Fruit fly (Drosophila melanogaster): Measurements from ENCODE around the gene Ir94b.

Gene Ir94b

DNA sequence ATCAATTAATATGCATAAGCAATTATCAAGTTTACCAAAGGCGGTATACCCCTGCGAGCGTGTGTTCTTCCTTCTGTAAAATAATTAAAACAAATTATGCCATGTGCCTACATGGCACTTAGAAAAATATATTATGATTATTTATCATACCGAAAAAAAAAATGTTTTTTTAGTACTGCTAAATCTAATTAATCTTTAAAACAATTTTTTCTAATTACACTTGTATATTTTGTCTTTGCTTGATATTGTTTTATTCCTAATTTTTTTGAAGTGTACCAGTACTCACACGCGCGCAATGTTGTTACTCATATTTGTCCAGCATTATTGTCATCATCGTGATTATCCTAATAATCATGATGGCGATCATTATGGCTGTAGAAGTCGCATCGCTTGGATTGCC lies 6.3 kb upstream of the Ir94b start (continued):
- TF ChIP-seq Chrac-16 (GFP tag; optimal IDR thresholded peaks at IDR 0.05) = no peak
- no peak for TF ChIP-seq pzg (GFP tag; optimal IDR thresholded peaks at IDR 0.05)
- TF ChIP-seq Elba2 (GFP tag; optimal IDR thresholded peaks at IDR 0.05) = no peak
- TF ChIP-seq run (tag; optimal IDR thresholded peaks at IDR 0.05) = no peak
- TF ChIP-seq crc (GFP tag; optimal IDR thresholded peaks at IDR 0.05) = no peak
- TF ChIP-seq CG12942 (GFP tag; optimal IDR thresholded peaks at IDR 0.05) = no peak
- TF ChIP-seq CG7372 (GFP tag; IDR thresholded peaks at IDR 0.05) = no peak
- TF ChIP-seq CG6813 (GFP tag; optimal IDR thresholded peaks at IDR 0.05) = no peak
- no peak for TF ChIP-seq stwl (tag; optimal IDR thresholded peaks at IDR 0.05)
- peak in 1 of 2 experiments; percentile 24 for TF ChIP-seq Hr51 (GFP tag; optimal IDR thresholded peaks at IDR 0.05)
- TF ChIP-seq cg (GFP tag; optimal IDR thresholded peaks at IDR 0.05) = no peak
- no peak for TF ChIP-seq chn (GFP tag; optimal IDR thresholded peaks at IDR 0.05)
- TF ChIP-seq MBD-R2 (GFP tag; IDR thresholded peaks at IDR 0.05) = no peak
- no peak for TF ChIP-seq CG11696 (GFP tag; IDR thresholded peaks at IDR 0.05)
- TF ChIP-seq HmgD (GFP tag; optimal IDR thresholded peaks at IDR 0.05) = no peak
- TF ChIP-seq CG10147 (GFP tag; optimal IDR thresholded peaks at IDR 0.05) = no peak
- TF ChIP-seq CG42726 (GFP tag; IDR thresholded peaks at IDR 0.05; ENCODE audit: partially characterized antibody) = no peak
- TF ChIP-seq NFAT (GFP tag; IDR thresholded peaks at IDR 0.05) = no peak
- TF ChIP-seq HLH3B (GFP tag; IDR thresholded peaks at IDR 0.05) = no peak
- TF ChIP-seq CG9727 (GFP tag; optimal IDR thresholded peaks at IDR 0.05) = peak; percentile 7
- no peak for TF ChIP-seq CG4282 (GFP tag; optimal IDR thresholded peaks at IDR 0.05)
- no peak for TF ChIP-seq CG16813 (GFP tag; IDR thresholded peaks at IDR 0.05; ENCODE audit: partially characterized antibody)
- no peak for TF ChIP-seq Dbx (GFP tag; IDR thresholded peaks at IDR 0.05)
- no peak for TF ChIP-seq chm (GFP tag; IDR thresholded peaks at IDR 0.05)
- peak; percentile 31 for TF ChIP-seq Blimp-1 (GFP tag; optimal IDR thresholded peaks at IDR 0.05)
- TF ChIP-seq CG9215 (GFP tag; IDR thresholded peaks at IDR 0.05) = no peak
- no peak for TF ChIP-seq cas (GFP tag; IDR thresholded peaks at IDR 0.05)
- peak; percentile 15; the same call in 1 of the 2 replicates for TF ChIP-seq CG10366 (GFP tag; IDR thresholded peaks at IDR 0.05)
- TF ChIP-seq Opbp (GFP tag; IDR thresholded peaks at IDR 0.05; ENCODE audit: partially characterized antibody) = no peak
- TF ChIP-seq CG13424 (tag; optimal IDR thresholded peaks at IDR 0.05) = peak; percentile 0
- TF ChIP-seq ind (GFP tag; optimal IDR thresholded peaks at IDR 0.05) = peak; percentile 40
- TF ChIP-seq ham (GFP tag; IDR thresholded peaks at IDR 0.05) = no peak
- TF ChIP-seq al (GFP tag; IDR thresholded peaks at IDR 0.05) = no peak
- no peak for TF ChIP-seq Ravus (GFP tag; IDR thresholded peaks at IDR 0.05)
- TF ChIP-seq bab2 (GFP tag; optimal IDR thresholded peaks at IDR 0.05) = no peak
- no peak for TF ChIP-seq lilli (GFP tag; optimal IDR thresholded peaks at IDR 0.05)
- no peak for TF ChIP-seq Optix (GFP tag; IDR thresholded peaks at IDR 0.05)
- TF ChIP-seq scrt (GFP tag; optimal IDR thresholded peaks at IDR 0.05) = no peak
- TF ChIP-seq CG9876 (GFP tag; optimal IDR thresholded peaks at IDR 0.05) = no peak
- TF ChIP-seq ssp (GFP tag; IDR thresholded peaks at IDR 0.05) = no peak
- no peak for TF ChIP-seq CG12104 (GFP tag; optimal IDR thresholded peaks at IDR 0.05)
- TF ChIP-seq ase (GFP tag; IDR thresholded peaks at IDR 0.05) = no peak
- no peak for TF ChIP-seq crp (GFP tag; optimal IDR thresholded peaks at IDR 0.05)
- no peak for TF ChIP-seq inv (GFP tag; IDR thresholded peaks at IDR 0.05; ENCODE audit: partially characterized antibody)
- no peak for TF ChIP-seq pita (GFP tag; optimal IDR thresholded peaks at IDR 0.05)
- TF ChIP-seq CG11093 (GFP tag; IDR thresholded peaks at IDR 0.05) = no peak
- no peak for TF ChIP-seq CG11456 (GFP tag; IDR thresholded peaks at IDR 0.05)
- no peak for TF ChIP-seq CG32772 (GFP tag; IDR thresholded peaks at IDR 0.05)
- no peak for TF ChIP-seq Bteb2 (GFP tag; optimal IDR thresholded peaks at IDR 0.05)
- no peak; the same call in 1 of the 2 replicates for TF ChIP-seq E2f2 (GFP tag; IDR thresholded peaks at IDR 0.05)
- no peak for TF ChIP-seq NC2α (GFP tag; optimal IDR thresholded peaks at IDR 0.05)
- TF ChIP-seq gce (GFP tag; IDR thresholded peaks at IDR 0.05) = no peak
- TF ChIP-seq CG14014 (GFP tag; IDR thresholded peaks at IDR 0.05) = no peak

Data from whole organism, embryonic.